Worm (Caenorhabditis elegans): ENCODE data around the gene acr-18.

- no peak for TF ChIP-seq F22D6.2 (tag; optimal IDR thresholded peaks at IDR 0.05)
- no peak for TF ChIP-seq F57C9.4 (tag; optimal IDR thresholded peaks at IDR 0.05)
- TF ChIP-seq ama-1 (optimal IDR thresholded peaks at IDR 0.05), result no peak
- TF ChIP-seq ama-1 (GFP tag; optimal IDR thresholded peaks at IDR 0.05), result no peak
- TF ChIP-seq rec-8 (tag; optimal IDR thresholded peaks at IDR 0.05), result no peak
- no peak for TF ChIP-seq ztf-28 (GFP tag; IDR thresholded peaks at IDR 0.05)
- no peak for TF ChIP-seq F52B5.7 (tag; optimal IDR thresholded peaks at IDR 0.05)
- TF ChIP-seq chd-7 (tag; optimal IDR thresholded peaks at IDR 0.05), result no peak
Observed at ce11 chrV:15511613-15512216, 47.2 kb downstream of the acr-18 start, which contains the start of gene rpl-38.
